Worm (Caenorhabditis elegans) whole organism, dauer: ENCODE results near the gene cnc-2.

ENCODE experiments used
- unc-62 ChIP-seq: sonication (generic microtip); optimal IDR thresholded peaks from 2 replicates; lab custom pipeline; 2017; ENCODE audit warnings: missing biosample characterization, missing genetic modification reagents, missing genetic modification characterization

Gene cnc-2

DNA sequence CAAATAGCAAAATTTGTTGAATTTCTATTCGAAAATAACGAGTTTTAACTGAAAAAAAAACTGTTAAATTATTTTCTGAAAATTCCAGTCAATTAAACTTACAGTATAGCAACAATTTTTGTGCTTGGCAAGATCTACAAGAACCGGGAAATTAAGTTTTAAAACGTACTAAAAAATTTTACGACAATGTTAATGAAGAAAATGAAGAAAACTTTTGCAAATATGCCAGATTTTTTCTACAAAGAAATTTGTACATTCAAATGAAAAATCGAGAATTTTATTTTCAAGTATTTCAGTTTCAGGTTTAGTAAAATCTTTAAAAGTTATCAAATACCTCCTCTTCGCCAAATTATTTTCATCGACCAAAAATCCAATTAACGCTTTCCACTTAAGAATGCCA, 7.9 kb downstream of the cnc-2 start, which contains the start of gene cnc-11:
Gene cnc-11, plus strand, starts transcription at position 301 of the 400 bp plus-strand sequence.
- TF ChIP-seq unc-62 (GFP tag; lab: Kevin White, UChicago): no peak

DNA sequence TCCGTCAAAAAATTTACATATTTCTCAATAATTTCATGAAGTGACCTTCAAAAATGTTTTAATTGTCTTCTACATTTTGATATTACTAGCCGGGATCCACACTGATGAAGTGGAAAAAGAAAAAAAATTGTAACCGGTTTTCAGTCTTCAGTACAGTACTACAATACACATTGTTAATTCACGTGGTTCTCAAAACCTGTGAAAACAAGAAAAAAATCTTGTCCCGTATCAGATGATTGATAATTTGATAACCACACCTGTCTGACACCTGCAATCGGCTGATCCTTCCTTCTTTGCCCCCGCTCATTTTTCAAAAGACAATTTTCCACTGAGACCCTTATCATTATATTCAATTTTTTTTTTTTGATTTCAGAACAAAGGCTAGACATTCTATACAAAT, 11.2 kb downstream of the cnc-2 start, which contains the start of gene R09B5.11:
Gene R09B5.11, plus strand, starts transcription at position 374 of the 400 bp plus-strand sequence.
- TF ChIP-seq unc-62 (GFP tag; lab: Kevin White, UChicago): no peak

DNA sequence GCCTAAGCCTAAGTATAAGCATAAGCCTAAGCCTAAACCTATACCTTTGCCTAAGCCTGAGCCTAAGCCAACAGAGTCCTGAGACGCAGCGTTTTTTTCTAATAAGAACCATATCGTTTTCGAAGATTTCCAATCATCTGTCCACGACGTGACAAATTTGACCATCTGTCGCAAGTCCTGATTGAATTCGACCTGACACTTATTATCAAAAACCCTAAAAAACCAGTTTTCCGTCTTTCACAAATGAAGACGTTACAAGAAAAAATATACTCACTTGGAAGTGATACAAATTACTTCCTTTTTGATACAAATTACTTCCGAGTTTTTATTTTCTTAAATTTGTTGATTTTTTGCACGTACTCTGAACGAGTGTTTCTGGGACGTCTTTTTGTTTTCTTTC, 11.8 kb downstream of the cnc-2 start:
- TF ChIP-seq unc-62 (GFP tag; lab: Kevin White, UChicago): no peak

DNA sequence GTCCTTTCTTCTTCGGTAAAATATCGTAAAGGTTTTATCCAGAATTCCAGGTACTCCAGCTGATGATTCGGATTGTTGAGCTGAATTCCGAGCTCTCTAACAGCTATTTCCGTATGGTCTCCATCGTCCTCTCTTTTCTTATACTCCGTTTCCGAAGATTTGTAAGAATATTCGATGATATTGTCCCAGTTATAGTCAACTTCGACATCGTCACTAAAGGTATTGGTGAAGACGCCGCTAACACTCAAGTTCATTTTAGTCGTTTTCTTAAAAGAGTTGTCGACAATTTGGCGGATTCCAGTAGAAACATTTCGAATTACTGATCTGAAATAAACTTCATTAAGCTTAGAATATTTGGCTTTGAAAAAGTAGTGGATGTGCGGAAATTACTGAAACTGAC, 14.9 kb downstream of the cnc-2 start:
- TF ChIP-seq unc-62 (GFP tag; lab: Kevin White, UChicago): no peak

DNA sequence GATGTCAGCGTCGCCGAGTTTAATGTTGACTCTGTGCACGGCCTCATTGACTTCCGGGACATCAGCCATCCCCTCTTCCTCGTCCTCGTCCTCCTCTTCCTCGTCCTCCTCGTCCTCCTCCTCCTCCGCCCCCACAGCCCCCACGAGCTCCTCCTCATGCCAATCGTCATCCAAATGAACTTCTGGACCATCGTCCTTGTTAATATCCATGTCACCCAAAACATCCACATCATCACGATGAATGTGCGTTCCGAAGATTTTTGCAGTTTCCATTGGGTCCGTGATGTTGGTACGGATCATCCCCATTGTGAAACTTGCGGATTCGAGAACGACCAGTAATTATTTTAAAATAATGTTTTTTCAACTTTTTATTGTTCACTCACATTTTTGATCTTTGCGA, 15.6 kb downstream of the cnc-2 start:
- no peak for TF ChIP-seq unc-62 (GFP tag; lab: Kevin White, UChicago)

DNA sequence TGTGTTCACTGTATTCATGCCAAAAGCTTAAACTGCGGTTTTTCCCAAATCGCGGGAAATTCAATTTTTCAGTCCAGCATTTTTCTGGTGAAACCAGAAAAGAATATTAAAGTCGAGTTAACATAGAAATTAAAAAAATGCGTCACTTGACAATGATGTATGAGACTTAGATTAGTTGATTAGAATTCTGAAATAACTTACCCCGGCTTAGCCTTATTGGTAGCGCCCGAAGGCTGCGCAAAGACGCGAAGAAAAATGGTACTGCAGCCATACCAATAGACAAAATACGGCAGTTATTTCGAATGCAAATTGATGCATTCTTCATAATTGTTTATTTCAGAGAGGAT, 16.6 kb downstream of the cnc-2 start:
- no peak for TF ChIP-seq unc-62 (GFP tag; lab: Kevin White, UChicago)

DNA sequence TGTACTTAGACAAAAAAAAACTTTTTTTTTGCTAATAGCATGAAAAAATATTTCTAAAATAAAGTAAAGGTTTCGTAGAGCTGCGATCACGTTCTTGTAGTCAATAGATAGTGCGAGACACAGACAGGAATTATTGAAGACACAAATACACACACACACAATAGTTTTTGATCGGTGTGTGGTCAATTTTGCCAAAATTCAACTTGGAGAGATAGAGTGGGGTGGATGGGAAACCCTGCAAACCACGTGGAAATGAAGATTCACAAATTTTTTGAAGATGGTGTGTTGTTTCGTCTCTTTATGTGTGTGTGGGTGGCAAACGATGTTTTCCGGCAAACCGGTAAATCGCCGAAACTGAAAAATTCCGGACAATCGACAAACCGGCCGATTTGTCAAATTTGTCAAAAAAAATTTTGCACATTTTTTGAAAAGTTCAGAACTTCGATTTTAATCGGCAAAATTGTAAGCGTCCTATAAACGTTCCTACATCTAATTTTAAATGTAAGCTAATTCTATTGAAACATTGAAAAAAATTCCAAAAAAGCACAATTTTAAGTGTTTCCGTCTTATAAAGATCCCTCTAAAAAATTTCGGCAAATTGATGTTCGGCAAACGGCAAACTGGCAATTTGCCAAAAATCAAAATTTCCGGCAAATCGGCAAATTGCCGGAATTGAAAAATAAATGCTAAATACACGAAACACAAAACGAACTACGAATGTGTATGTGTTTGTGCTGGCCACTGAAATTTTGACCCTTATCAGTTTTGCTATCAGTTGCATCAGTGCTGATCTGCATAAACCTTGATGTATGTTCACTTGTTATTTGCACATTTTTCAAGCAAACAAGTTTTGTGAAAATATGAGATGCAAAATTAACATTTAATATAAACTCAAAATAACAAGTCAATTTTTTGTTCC, 17.2 kb downstream of the cnc-2 start:
- TF ChIP-seq unc-62 (GFP tag; lab: Kevin White, UChicago): no peak

DNA sequence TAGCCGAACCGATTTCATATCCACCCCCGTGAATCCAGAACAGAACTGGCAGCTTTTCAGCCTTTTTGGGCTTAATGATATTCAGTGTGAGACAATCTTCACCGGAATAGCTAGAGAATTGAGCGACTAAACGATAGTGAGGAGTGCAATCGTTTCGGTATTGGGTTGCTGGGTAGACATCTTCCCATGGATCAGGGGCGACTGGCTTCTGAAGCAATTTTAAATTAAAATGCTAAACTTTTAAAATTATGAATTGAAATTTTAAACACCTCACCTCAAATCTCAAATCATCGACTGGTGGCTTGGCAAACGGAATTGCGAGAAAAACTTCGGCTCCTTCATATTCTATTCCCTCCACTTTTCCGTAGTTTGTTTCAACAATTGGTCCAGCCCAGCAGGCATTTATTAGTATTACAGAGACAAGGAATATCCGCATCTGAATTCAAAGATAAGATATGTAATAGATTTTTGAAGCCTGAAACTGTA, 18.2 kb downstream of the cnc-2 start, which contains the start of gene ges-1:
Gene ges-1, minus strand, starts transcription at position 436 of the 486 bp plus-strand sequence.
- TF ChIP-seq unc-62 (GFP tag; lab: Kevin White, UChicago): no peak

DNA sequence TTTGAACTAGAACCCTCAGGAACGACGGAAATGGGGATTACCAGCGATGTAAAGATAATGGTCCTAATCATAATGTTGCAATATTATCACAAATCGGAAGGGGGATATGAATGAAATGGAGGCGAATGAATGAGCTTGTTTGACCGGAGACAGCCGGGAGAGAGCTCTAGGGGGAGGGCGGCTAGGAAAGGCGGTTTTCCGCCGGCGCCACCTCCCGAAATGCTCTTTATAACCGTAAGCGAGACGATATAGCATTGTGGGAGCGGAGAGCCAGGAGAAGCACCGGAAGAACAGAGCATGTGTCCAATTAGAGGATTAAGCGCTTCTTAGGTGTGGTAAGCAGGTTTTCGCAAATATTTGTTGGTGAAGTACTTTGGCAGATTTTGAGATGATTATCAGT, 24.4 kb downstream of the cnc-2 start, which contains the start of gene R12A1.3:
Gene R12A1.3, minus strand, starts transcription at position 200 of the 400 bp plus-strand sequence.
- TF ChIP-seq unc-62 (GFP tag; lab: Kevin White, UChicago): no peak

DNA sequence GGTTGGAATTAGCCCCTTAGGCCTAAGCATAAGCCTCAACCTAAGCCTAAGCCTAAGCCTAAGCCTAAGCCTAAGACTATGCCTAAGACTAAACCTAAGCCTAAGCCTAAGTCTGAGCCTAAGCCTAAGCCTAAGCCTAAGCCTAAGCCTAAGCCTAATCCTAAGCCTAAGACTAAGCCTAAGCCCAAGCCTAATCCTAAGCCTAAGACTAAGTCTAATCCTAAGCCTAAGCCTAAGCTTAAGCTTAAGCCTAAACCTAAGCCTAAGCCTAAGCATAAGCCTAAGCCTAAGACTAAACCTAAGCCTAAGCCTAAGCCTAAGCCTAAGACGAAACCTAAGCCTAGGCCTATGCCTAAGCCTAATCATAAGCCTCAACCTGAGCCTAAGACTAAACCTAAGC, 26.6 kb downstream of the cnc-2 start:
- no peak for TF ChIP-seq unc-62 (GFP tag; lab: Kevin White, UChicago)

DNA sequence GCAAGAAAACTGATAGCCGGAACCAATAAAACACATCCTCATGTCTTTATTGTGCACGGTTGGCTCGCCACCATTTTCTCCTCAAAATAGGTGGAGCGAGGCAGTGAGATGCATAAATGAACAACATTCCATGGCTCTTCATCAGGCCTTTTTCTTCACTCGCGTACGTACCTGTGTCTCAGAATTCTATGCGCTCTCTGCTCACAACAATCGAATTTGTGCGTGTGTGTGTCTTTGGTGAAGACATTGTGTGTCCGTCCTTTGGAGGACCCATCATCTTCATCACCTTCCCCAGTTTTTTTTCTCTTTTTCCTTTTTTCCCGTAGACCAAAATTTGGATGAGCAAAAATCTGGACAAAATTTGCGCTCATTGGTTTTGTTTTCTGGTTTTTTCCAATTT, 27.7 kb downstream of the cnc-2 start:
- no peak for TF ChIP-seq unc-62 (GFP tag; lab: Kevin White, UChicago)

DNA sequence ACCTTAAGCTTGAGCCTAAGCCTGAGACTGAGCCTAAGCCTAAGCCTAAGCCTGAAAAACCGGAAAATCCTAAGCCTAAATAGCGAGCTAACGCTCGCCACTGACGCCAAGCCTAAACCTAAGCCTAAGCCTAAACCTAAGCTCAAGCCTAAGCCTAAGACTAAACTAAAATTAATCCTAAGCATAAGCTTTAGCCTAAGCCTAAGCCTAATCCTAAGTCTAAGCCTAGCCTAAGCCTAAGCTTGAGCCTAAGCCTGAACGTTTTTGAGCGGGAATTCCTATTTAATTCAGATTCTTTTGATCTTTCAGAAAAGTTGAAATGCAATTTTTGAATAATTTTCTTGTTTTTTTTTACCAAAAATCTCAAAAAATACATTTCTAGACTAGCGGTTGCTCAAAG, 33.8 kb downstream of the cnc-2 start:
- no peak for TF ChIP-seq unc-62 (GFP tag; lab: Kevin White, UChicago)

DNA sequence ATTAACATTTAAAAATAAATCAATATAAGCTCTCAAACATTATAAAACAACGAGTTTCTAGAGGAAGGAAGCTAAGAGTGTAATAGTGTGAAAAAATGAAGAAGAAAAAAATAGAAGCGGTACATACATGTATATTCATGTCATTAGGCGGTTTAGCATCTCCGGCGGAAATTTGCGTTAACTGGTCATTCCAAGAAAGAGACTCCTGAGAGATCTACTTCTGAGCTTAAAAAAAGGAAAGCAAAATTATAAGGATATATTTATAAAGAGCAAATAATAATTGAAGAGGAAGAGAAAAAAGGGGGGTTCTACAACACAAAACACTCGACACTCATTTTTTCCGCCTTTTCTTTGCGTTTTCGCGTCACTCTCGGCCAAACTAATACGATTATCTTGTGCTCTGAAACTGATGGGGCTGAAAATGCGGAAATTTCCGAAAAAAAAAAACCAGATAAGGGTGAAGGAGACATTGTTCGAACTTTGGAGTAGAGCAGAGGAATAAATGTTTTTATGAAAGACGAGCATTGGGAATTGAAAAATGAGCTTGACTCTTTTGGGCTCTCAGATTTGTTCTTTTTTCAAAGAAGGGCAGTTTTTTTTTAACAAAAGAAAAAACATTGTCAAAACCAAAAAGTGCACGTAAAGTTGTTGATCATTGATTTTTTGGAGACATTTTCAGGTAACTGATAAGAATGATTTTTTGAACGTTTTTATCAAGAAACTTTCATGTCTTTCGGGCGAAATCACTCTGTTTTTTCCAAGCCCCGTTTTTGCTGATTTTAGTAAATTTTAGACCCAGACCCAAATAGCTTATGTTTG, 35.2 kb downstream of the cnc-2 start:
- TF ChIP-seq unc-62 (GFP tag; lab: Kevin White, UChicago): no peak

DNA sequence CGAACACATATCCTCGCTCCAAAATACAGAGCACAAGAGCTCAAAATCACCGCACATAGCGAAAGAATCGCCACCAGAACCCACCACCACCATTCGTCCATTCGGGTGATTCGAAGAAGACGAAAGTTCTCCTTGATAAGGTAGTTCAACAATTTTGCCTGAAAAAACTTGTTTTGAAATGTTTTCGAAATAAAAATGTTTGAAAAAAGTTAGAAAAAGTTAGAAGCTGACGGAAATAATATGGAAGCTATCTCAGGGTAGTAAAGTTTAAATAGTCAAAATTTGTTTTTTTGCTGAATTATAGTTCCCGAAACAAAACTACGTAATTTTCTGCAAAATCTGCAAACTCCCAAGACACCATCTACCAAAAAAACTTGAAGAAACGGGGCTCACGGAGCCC, 38.5 kb downstream of the cnc-2 start, which contains the start of gene snt-5:
Gene snt-5, minus strand, starts transcription at position 101 of the 400 bp plus-strand sequence.
- no peak for TF ChIP-seq unc-62 (GFP tag; lab: Kevin White, UChicago)

DNA sequence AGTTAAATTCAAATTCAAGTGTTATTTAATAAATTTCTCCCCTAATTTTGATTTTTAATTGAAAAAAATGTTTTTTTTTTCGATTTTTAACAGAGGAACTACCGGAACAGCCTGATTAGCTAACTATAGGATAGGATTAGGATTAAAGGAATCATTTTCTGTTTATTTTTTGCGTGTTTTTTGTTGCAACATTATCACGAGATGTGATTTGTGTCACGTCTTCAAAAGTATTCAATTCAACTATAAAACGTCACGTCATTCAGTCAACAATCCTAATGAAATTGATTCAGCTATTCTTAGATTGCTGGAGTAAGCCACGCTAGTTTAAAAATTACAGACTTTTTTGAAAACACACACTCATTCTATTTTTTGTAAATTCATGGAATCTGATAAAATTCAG, 39.3 kb downstream of the cnc-2 start:
- no peak for TF ChIP-seq unc-62 (GFP tag; lab: Kevin White, UChicago)

DNA sequence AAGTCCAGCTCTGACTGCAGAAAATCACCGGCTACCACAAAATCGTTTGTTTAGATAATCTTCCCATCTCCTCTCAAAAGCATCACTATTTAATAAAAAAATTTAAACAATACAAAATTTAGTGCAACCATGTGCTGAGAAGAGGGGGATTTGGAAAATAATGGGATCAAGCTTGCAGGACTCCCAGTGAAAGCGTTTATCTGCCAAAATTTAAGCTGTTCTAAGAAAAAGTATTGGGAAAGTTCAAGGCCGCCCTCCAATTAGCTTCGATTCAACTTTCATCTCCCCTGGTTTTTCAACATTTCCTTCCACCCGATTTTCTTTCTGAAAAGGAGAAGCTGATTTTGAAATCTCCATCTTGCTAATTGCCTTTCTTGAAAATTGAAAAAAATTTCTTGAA, 41.9 kb downstream of the cnc-2 start:
- no peak for TF ChIP-seq unc-62 (GFP tag; lab: Kevin White, UChicago)
